Worm (Caenorhabditis elegans): Measurements from ENCODE around the gene pitp-1.

The pitp-1 gene

DNA sequence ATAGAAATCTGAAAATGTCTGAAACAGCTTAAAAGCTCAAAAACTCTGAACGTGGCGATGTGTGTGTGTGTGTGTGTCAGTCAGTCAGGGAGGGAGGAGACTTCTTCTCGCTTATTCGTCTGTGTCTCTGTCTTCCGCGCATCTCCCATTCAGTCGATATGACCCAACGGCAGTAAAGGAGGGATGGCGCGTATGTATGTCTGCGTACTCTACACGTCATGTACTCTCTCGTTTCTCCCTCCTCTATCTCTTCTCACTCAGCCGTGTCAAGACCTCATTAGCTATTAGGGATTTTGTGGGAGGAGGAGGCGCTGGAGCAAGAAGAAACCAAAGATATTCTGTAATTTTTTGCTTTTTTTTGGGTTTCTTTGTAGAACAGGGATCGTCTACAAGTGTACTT is 2.4 kb upstream of the pitp-1 start:
- TF ChIP-seq ztf-4 (tag; optimal IDR thresholded peaks at IDR 0.05) = no peak
- TF ChIP-seq nhr-237 (tag; optimal IDR thresholded peaks at IDR 0.05) = no peak
- no peak for TF ChIP-seq ceh-9 (tag; optimal IDR thresholded peaks at IDR 0.05)
- peak; percentile 42 for TF ChIP-seq nhr-23 (tag; optimal IDR thresholded peaks at IDR 0.05)
- TF ChIP-seq ceh-28 (tag; optimal IDR thresholded peaks at IDR 0.05) = peak; percentile 72
- peak; percentile 92 for TF ChIP-seq hmg-11 (tag; optimal IDR thresholded peaks at IDR 0.05)
- peak; percentile 1 for TF ChIP-seq tbx-2 (tag; optimal IDR thresholded peaks at IDR 0.05)
- no peak for TF ChIP-seq ceh-16 (tag; optimal IDR thresholded peaks at IDR 0.05)
- peak; percentile 57 for TF ChIP-seq lin-15B (tag; optimal IDR thresholded peaks at IDR 0.05)
- peak; percentile 8 for TF ChIP-seq elt-2 (tag; optimal IDR thresholded peaks at IDR 0.05)
- TF ChIP-seq unc-39 (tag; optimal IDR thresholded peaks at IDR 0.05) = no peak
- no peak for TF ChIP-seq mml-1 (tag; optimal IDR thresholded peaks at IDR 0.05)
- TF ChIP-seq pha-4 (tag; optimal IDR thresholded peaks at IDR 0.05) = peak; percentile 17
- no peak for TF ChIP-seq nhr-28 (tag; optimal IDR thresholded peaks at IDR 0.05)
- no peak for TF ChIP-seq eor-1 (tag; optimal IDR thresholded peaks at IDR 0.05)
- no peak for TF ChIP-seq nhr-11 (tag; optimal IDR thresholded peaks at IDR 0.05)
- TF ChIP-seq zag-1 (tag; optimal IDR thresholded peaks at IDR 0.05) = no peak
- TF ChIP-seq nhr-12 (tag; optimal IDR thresholded peaks at IDR 0.05) = no peak
- TF ChIP-seq ztf-11 (tag; optimal IDR thresholded peaks at IDR 0.05) = no peak
- TF ChIP-seq egl-27 (tag; optimal IDR thresholded peaks at IDR 0.05) = no peak
- no peak for TF ChIP-seq pqm-1 (tag; optimal IDR thresholded peaks at IDR 0.05)
- no peak for TF ChIP-seq elt-3 (tag; optimal IDR thresholded peaks at IDR 0.05)
- TF ChIP-seq fkh-10 (GFP tag; optimal IDR thresholded peaks at IDR 0.05) = no peak
- peak; percentile 91 for TF ChIP-seq lin-39 (tag; optimal IDR thresholded peaks at IDR 0.05)
- TF ChIP-seq ceh-82 (tag; optimal IDR thresholded peaks at IDR 0.05) = no peak
- TF ChIP-seq sea-2 (GFP tag; optimal IDR thresholded peaks at IDR 0.05) = no peak
- no peak for TF ChIP-seq aly-2 (tag; optimal IDR thresholded peaks at IDR 0.05)
- no peak for TF ChIP-seq ama-1 (optimal IDR thresholded peaks at IDR 0.05)
- no peak for TF ChIP-seq R02D3.7 (tag; optimal IDR thresholded peaks at IDR 0.05)
- no peak for TF ChIP-seq fkh-2 (tag; optimal IDR thresholded peaks at IDR 0.05)
- TF ChIP-seq nhr-25 (tag; optimal IDR thresholded peaks at IDR 0.05) = no peak
- no peak for TF ChIP-seq nhr-43 (tag; optimal IDR thresholded peaks at IDR 0.05; ENCODE audit: poor library complexity, severe bottlenecking)
- TF ChIP-seq nhr-77 (tag; optimal IDR thresholded peaks at IDR 0.05) = no peak
- TF ChIP-seq fos-1 (tag; optimal IDR thresholded peaks at IDR 0.05) = no peak
- no peak for TF ChIP-seq mdl-1 (tag; optimal IDR thresholded peaks at IDR 0.05)
- no peak for TF ChIP-seq nhr-67 (tag; optimal IDR thresholded peaks at IDR 0.05)
- no peak for TF ChIP-seq nhr-76 (tag; optimal IDR thresholded peaks at IDR 0.05)
- TF ChIP-seq lsy-12 (tag; optimal IDR thresholded peaks at IDR 0.05) = no peak
- TF ChIP-seq egl-5 (tag; optimal IDR thresholded peaks at IDR 0.05) = peak; percentile 21
- TF ChIP-seq unc-62 (GFP tag; optimal IDR thresholded peaks at IDR 0.05) = peak; percentile 46
- TF ChIP-seq ZK546.5 (tag; optimal IDR thresholded peaks at IDR 0.05) = no peak
- no peak for TF ChIP-seq jun-1 (tag; optimal IDR thresholded peaks at IDR 0.05)
- TF ChIP-seq skn-1 (tag; optimal IDR thresholded peaks at IDR 0.05) = no peak
- TF ChIP-seq snpc-4 (tag; optimal IDR thresholded peaks at IDR 0.05) = no peak
- no peak for TF ChIP-seq elt-1 (tag; optimal IDR thresholded peaks at IDR 0.05)
- peak; percentile 86 for TF ChIP-seq nfya-1 (tag; optimal IDR thresholded peaks at IDR 0.05; ENCODE audit: insufficient read depth)
- no peak for TF ChIP-seq daf-12 (tag; optimal IDR thresholded peaks at IDR 0.05)

DNA sequence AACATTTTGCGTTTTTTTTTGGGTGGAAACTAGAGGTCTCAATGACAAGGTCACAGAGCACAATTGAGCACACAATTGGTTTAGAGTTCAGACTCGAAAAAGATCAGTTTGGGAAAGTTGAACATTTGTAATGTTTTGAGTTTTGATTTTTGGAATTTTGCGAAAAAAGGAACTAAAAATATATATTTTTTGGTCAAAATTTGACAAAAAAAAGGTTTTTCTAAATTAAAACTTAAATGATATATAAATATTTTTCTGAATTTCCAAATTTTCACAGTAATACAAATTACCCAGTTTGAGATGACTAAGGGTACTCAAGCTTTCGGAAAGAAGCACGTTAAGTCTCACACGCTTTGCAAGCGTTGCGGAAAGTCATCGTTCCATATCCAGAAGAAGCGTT is 1.3 kb downstream of the pitp-1 start, which contains the start of gene rpl-37:
TSS of gene rpl-37 (plus strand) at position 301 of the 400 bp plus-strand sequence.
- no peak for TF ChIP-seq eor-1 (tag; optimal IDR thresholded peaks at IDR 0.05)
- no peak for TF ChIP-seq mml-1 (tag; optimal IDR thresholded peaks at IDR 0.05)
- TF ChIP-seq ztf-4 (tag; optimal IDR thresholded peaks at IDR 0.05) = no peak
- no peak for TF ChIP-seq nhr-237 (tag; optimal IDR thresholded peaks at IDR 0.05)
- no peak for TF ChIP-seq R02D3.7 (tag; optimal IDR thresholded peaks at IDR 0.05)
- no peak for TF ChIP-seq nhr-77 (tag; optimal IDR thresholded peaks at IDR 0.05)
- no peak for TF ChIP-seq snpc-4 (tag; optimal IDR thresholded peaks at IDR 0.05)
- TF ChIP-seq jun-1 (tag; optimal IDR thresholded peaks at IDR 0.05) = no peak
- TF ChIP-seq nfya-1 (tag; optimal IDR thresholded peaks at IDR 0.05; ENCODE audit: insufficient read depth) = no peak
- TF ChIP-seq egl-27 (tag; optimal IDR thresholded peaks at IDR 0.05) = no peak
- no peak for TF ChIP-seq lin-39 (tag; optimal IDR thresholded peaks at IDR 0.05)
- TF ChIP-seq aly-2 (tag; optimal IDR thresholded peaks at IDR 0.05) = no peak
- no peak for TF ChIP-seq lsy-12 (tag; optimal IDR thresholded peaks at IDR 0.05)
- no peak for TF ChIP-seq fkh-2 (tag; optimal IDR thresholded peaks at IDR 0.05)
